Worm (Caenorhabditis elegans): ENCODE measurements around the gene fmo-1.

- no peak for TF ChIP-seq him-1 (tag; optimal IDR thresholded peaks at IDR 0.05)
- TF ChIP-seq W03F9.2 (tag; optimal IDR thresholded peaks at IDR 0.05): no peak
These were observed 36.8 kb downstream of the fmo-1 start for ce11 chrIV:10698486-10698885.

All from whole organism, L4/young adult.